6 fruit fly cellular contexts compared by ENCODE assay signal in genomic region chr3R:18742358-18743269, dm6.
TF ChIP-seq lines count a peak whose summit lies in the region.

No protein-coding gene starts in this region.

- no peak for TF ChIP-seq CTCF in whole organism, embryonic (GFP tag; optimal IDR thresholded peaks at IDR 0.05; lab: Kevin White, UChicago)

TF ChIP-seq in whole organism, 6 proteins besides CTCF, POLR2A, EP300 and RAD21:
- TF ChIP-seq Dll (optimal IDR thresholded peaks at IDR 0.05; lab: Kevin White, UChicago): peak; percentile 85
- TF ChIP-seq pan (optimal IDR thresholded peaks at IDR 0.05; lab: Kevin White, UChicago): no peak
TF ChIP-seq in whole organism: peak in this region for 1.

TF ChIP-seq in whole organism, adult, 20 proteins besides CTCF, POLR2A, EP300 and RAD21 (continues in another document):
- TF ChIP-seq CG11617 (GFP tag; optimal IDR thresholded peaks at IDR 0.05; lab: Kevin White, UChicago) (peak; percentile 22), cnc (optimal IDR thresholded peaks at IDR 0.05; lab: Kevin White, UChicago) (no peak), Hr96 (GFP tag; optimal IDR thresholded peaks at IDR 0.05; lab: Kevin White, UChicago) (no peak), toe (GFP tag; optimal IDR thresholded peaks at IDR 0.05; lab: Kevin White, UChicago) (no peak), bab1 (GFP tag; optimal IDR thresholded peaks at IDR 0.05; lab: Kevin White, UChicago) (no peak), CG7101 (tag; optimal IDR thresholded peaks at IDR 0.05; lab: Kevin White, UChicago) (peak; percentile 41), CG33017 (tag; optimal IDR thresholded peaks at IDR 0.05; lab: Kevin White, UChicago) (no peak), CG14711 (tag; optimal IDR thresholded peaks at IDR 0.05; lab: Kevin White, UChicago) (peak; percentile 61), pad (GFP tag; optimal IDR thresholded peaks at IDR 0.05; lab: Kevin White, UChicago) (peak; percentile 88), CG5204 (GFP tag; optimal IDR thresholded peaks at IDR 0.05; lab: Kevin White, UChicago) (no peak), Mnt (GFP tag; optimal IDR thresholded peaks at IDR 0.05; lab: Kevin White, UChicago) (peak; percentile 63), tj (GFP tag; optimal IDR thresholded peaks at IDR 0.05; lab: Kevin White, UChicago) (peak; percentile 97), CG1620 (GFP tag; optimal IDR thresholded peaks at IDR 0.05; lab: Kevin White, UChicago) (no peak), CG12768 (GFP tag; optimal IDR thresholded peaks at IDR 0.05; lab: Kevin White, UChicago) (peak; percentile 33), ovo (GFP tag; optimal IDR thresholded peaks at IDR 0.05; lab: Kevin White, UChicago) (peak; percentile 63), Clk (GFP tag; optimal IDR thresholded peaks at IDR 0.05; lab: Kevin White, UChicago) (no peak), Crg-1 (GFP tag; optimal IDR thresholded peaks at IDR 0.05; lab: Kevin White, UChicago) (no peak), cic (GFP tag; optimal IDR thresholded peaks at IDR 0.05; lab: Kevin White, UChicago) (no peak)

TF ChIP-seq in whole organism, embryonic, 481 proteins besides CTCF, POLR2A, EP300 and RAD21:
- peak; percentile 22 for TF ChIP-seq phol (tag; optimal IDR thresholded peaks at IDR 0.05; lab: Kevin White, UChicago)
- TF ChIP-seq CG11456 (GFP tag; IDR thresholded peaks at IDR 0.05; lab: Robert Waterston, UW): no peak
- no peak for TF ChIP-seq sug (tag; optimal IDR thresholded peaks at IDR 0.05; lab: Kevin White, UChicago)
- TF ChIP-seq lbe (GFP tag; optimal IDR thresholded peaks at IDR 0.05; lab: Kevin White, UChicago): peak; percentile 36
- TF ChIP-seq crol (GFP tag; IDR thresholded peaks at IDR 0.05; lab: Robert Waterston, UW): peak; percentile 67
- peak; percentile 86 to 89 for TF ChIP-seq Trl (optimal IDR thresholded peaks at IDR 0.05; lab: Kevin White, UChicago)
- TF ChIP-seq Trl (GFP tag; optimal IDR thresholded peaks at IDR 0.05; lab: Kevin White, UChicago): no peak
- TF ChIP-seq ab (GFP tag; optimal IDR thresholded peaks at IDR 0.05; lab: Kevin White, UChicago): no peak
- TF ChIP-seq seq (GFP tag; IDR thresholded peaks at IDR 0.05; lab: Robert Waterston, UW): 0 out of 2 replicates have a peak, but pooled peaks have one; percentile 12
- no peak for TF ChIP-seq Gsc (GFP tag; IDR thresholded peaks at IDR 0.05; lab: Robert Waterston, UW)
- TF ChIP-seq CG31365 (tag; optimal IDR thresholded peaks at IDR 0.05; lab: Kevin White, UChicago): no peak
- TF ChIP-seq sens (GFP tag; lab: Kevin White, UChicago): peak; percentile 69
- peak; percentile 59 for TF ChIP-seq Med (GFP tag; lab: Kevin White, UChicago)
- TF ChIP-seq CG10565 (GFP tag; optimal IDR thresholded peaks at IDR 0.05; lab: Kevin White, UChicago): no peak
- no peak for TF ChIP-seq amos (GFP tag; IDR thresholded peaks at IDR 0.05; lab: Robert Waterston, UW; ENCODE audit: partially characterized antibody)
- 0 out of 4 replicates have a peak, but pooled peaks have one; percentile 1 for TF ChIP-seq chinmo (GFP tag; IDR thresholded peaks at IDR 0.05; lab: Robert Waterston, UW; ENCODE audit: partially characterized antibody)
- no peak for TF ChIP-seq CG14710 (tag; optimal IDR thresholded peaks at IDR 0.05; lab: Kevin White, UChicago)
- no peak for TF ChIP-seq Dip3 (GFP tag; optimal IDR thresholded peaks at IDR 0.05; lab: Kevin White, UChicago)
TF ChIP-seq in whole organism, embryonic: peak in this region for 8.

TF ChIP-seq in whole organism, prepupa, 60 proteins besides CTCF, POLR2A, EP300 and RAD21 (continues in another document):
- TF ChIP-seq fd85E (GFP tag; optimal IDR thresholded peaks at IDR 0.05; lab: Kevin White, UChicago): no peak
- TF ChIP-seq CG6792 (GFP tag; optimal IDR thresholded peaks at IDR 0.05; lab: Kevin White, UChicago): no peak
- TF ChIP-seq CG34406 (GFP tag; optimal IDR thresholded peaks at IDR 0.05; lab: Kevin White, UChicago): peak; percentile 21
- TF ChIP-seq CG8319 (GFP tag; optimal IDR thresholded peaks at IDR 0.05; lab: Kevin White, UChicago): no peak
- TF ChIP-seq topi (GFP tag; optimal IDR thresholded peaks at IDR 0.05; lab: Kevin White, UChicago): peak; percentile 79
- peak; percentile 51 for TF ChIP-seq achi (GFP tag; optimal IDR thresholded peaks at IDR 0.05; lab: Kevin White, UChicago)
- no peak for TF ChIP-seq fkh (GFP tag; optimal IDR thresholded peaks at IDR 0.05; lab: Kevin White, UChicago)
- no peak for TF ChIP-seq CG1621 (tag; optimal IDR thresholded peaks at IDR 0.05; lab: Kevin White, UChicago)
- TF ChIP-seq Met (GFP tag; optimal IDR thresholded peaks at IDR 0.05; lab: Kevin White, UChicago): peak; percentile 69
- peak; percentile 30 for TF ChIP-seq Eip93F (GFP tag; optimal IDR thresholded peaks at IDR 0.05; lab: Kevin White, UChicago)
- TF ChIP-seq dac (GFP tag; optimal IDR thresholded peaks at IDR 0.05; lab: Kevin White, UChicago): no peak
- peak; percentile 39 for TF ChIP-seq CG4318 (GFP tag; optimal IDR thresholded peaks at IDR 0.05; lab: Kevin White, UChicago)
- no peak for TF ChIP-seq salr (GFP tag; optimal IDR thresholded peaks at IDR 0.05; lab: Kevin White, UChicago)
- peak; percentile 30 for TF ChIP-seq CG10669 (GFP tag; optimal IDR thresholded peaks at IDR 0.05; lab: Kevin White, UChicago)
- no peak for TF ChIP-seq CG8119 (GFP tag; IDR thresholded peaks at IDR 0.05; lab: Robert Waterston, UW)
- peak; percentile 62 for TF ChIP-seq pdm3 (GFP tag; optimal IDR thresholded peaks at IDR 0.05; lab: Kevin White, UChicago)
- peak; percentile 18 for TF ChIP-seq CG6276 (GFP tag; optimal IDR thresholded peaks at IDR 0.05; lab: Kevin White, UChicago)
- peak; percentile 75 for TF ChIP-seq Sox14 (GFP tag; optimal IDR thresholded peaks at IDR 0.05; lab: Kevin White, UChicago)
- peak; percentile 72 for TF ChIP-seq CG32006 (GFP tag; optimal IDR thresholded peaks at IDR 0.05; lab: Kevin White, UChicago)

TF ChIP-seq in whole organism, pupa, 21 proteins besides CTCF, POLR2A, EP300 and RAD21:
- TF ChIP-seq Pif1A (GFP tag; optimal IDR thresholded peaks at IDR 0.05; lab: Kevin White, UChicago) (peak; percentile 46), Ets98B (GFP tag; IDR thresholded peaks at IDR 0.05; lab: Robert Waterston, UW) (peak; percentile 44), D1 (tag; optimal IDR thresholded peaks at IDR 0.05; lab: Kevin White, UChicago) (peak; percentile 37), Snoo (tag; optimal IDR thresholded peaks at IDR 0.05; lab: Kevin White, UChicago) (no peak), CG34367 (tag; optimal IDR thresholded peaks at IDR 0.05; lab: Kevin White, UChicago) (no peak), CG14655 (GFP tag; optimal IDR thresholded peaks at IDR 0.05; lab: Kevin White, UChicago) (peak; percentile 71), Pif1B (GFP tag; optimal IDR thresholded peaks at IDR 0.05; lab: Kevin White, UChicago) (peak; percentile 57), CG13204 (GFP tag; optimal IDR thresholded peaks at IDR 0.05; lab: Kevin White, UChicago) (peak; percentile 62), CG4496 (GFP tag; IDR thresholded peaks at IDR 0.05; lab: Robert Waterston, UW) (peak; percentile 62; the same call in 2 of the 3 replicates), CG10348 (GFP tag; IDR thresholded peaks at IDR 0.05; lab: Robert Waterston, UW) (no peak), CG8301 (tag; optimal IDR thresholded peaks at IDR 0.05; lab: Kevin White, UChicago) (peak; percentile 56), EcR (GFP tag; optimal IDR thresholded peaks at IDR 0.05; lab: Kevin White, UChicago) (no peak), CG12605 (GFP tag; IDR thresholded peaks at IDR 0.05; lab: Robert Waterston, UW) (no peak), fd96Ca (GFP tag; IDR thresholded peaks at IDR 0.05; lab: Robert Waterston, UW) (no peak), CG9948 (tag; optimal IDR thresholded peaks at IDR 0.05; lab: Kevin White, UChicago) (no peak), CG15710 (tag; optimal IDR thresholded peaks at IDR 0.05; lab: Kevin White, UChicago) (no peak), CG17806 (tag; optimal IDR thresholded peaks at IDR 0.05; lab: Kevin White, UChicago) (peak; percentile 30), CG8159 (tag; optimal IDR thresholded peaks at IDR 0.05; lab: Kevin White, UChicago) (no peak), rn (GFP tag; IDR thresholded peaks at IDR 0.05; lab: Robert Waterston, UW) (peak; percentile 34; the same call in 1 of the 2 replicates), CG32121 (GFP tag; IDR thresholded peaks at IDR 0.05; lab: Robert Waterston, UW) (peak; percentile 19; the same call in 1 of the 2 replicates), gl (tag; optimal IDR thresholded peaks at IDR 0.05; lab: Kevin White, UChicago) (no peak)

TF ChIP-seq in whole organism, wandering third instar larva, 38 proteins besides CTCF, POLR2A, EP300 and RAD21 (continues in another document):
- peak; percentile 11 for TF ChIP-seq brk (GFP tag; optimal IDR thresholded peaks at IDR 0.05; lab: Kevin White, UChicago)
- TF ChIP-seq ey (GFP tag; optimal IDR thresholded peaks at IDR 0.05; lab: Kevin White, UChicago): peak; percentile 70
- peak; percentile 70 for TF ChIP-seq HLH106 (tag; optimal IDR thresholded peaks at IDR 0.05; lab: Kevin White, UChicago)
- TF ChIP-seq br (GFP tag; optimal IDR thresholded peaks at IDR 0.05; lab: Kevin White, UChicago): peak; percentile 81
- no peak for TF ChIP-seq psq (GFP tag; optimal IDR thresholded peaks at IDR 0.05; lab: Kevin White, UChicago)
- TF ChIP-seq lola (GFP tag; optimal IDR thresholded peaks at IDR 0.05; lab: Kevin White, UChicago): no peak
- TF ChIP-seq dl (GFP tag; optimal IDR thresholded peaks at IDR 0.05; lab: Kevin White, UChicago; ENCODE audit: insufficient read depth in 1 of 2, partially characterized antibody in 2 of 2): peak; percentile 73
- peak; percentile 67 for TF ChIP-seq h (GFP tag; optimal IDR thresholded peaks at IDR 0.05; lab: Kevin White, UChicago)
- no peak for TF ChIP-seq GATAd (GFP tag; optimal IDR thresholded peaks at IDR 0.05; lab: Kevin White, UChicago)
- TF ChIP-seq rgr (GFP tag; optimal IDR thresholded peaks at IDR 0.05; lab: Kevin White, UChicago): peak; percentile 82
- TF ChIP-seq Rel (GFP tag; optimal IDR thresholded peaks at IDR 0.05; lab: Kevin White, UChicago): no peak
- peak; percentile 99 for TF ChIP-seq Rel (tag; optimal IDR thresholded peaks at IDR 0.05; lab: Kevin White, UChicago)
- TF ChIP-seq sage (GFP tag; optimal IDR thresholded peaks at IDR 0.05; lab: Kevin White, UChicago): peak; percentile 62
- TF ChIP-seq tai (GFP tag; optimal IDR thresholded peaks at IDR 0.05; lab: Kevin White, UChicago): no peak
- no peak for TF ChIP-seq Mio (GFP tag; optimal IDR thresholded peaks at IDR 0.05; lab: Kevin White, UChicago)
- TF ChIP-seq Hr83 (GFP tag; optimal IDR thresholded peaks at IDR 0.05; lab: Kevin White, UChicago; ENCODE audit: poor library complexity, severe bottlenecking): no peak
- peak; percentile 73 for TF ChIP-seq fru (GFP tag; optimal IDR thresholded peaks at IDR 0.05; lab: Kevin White, UChicago)
- TF ChIP-seq foxo (GFP tag; optimal IDR thresholded peaks at IDR 0.05; lab: Kevin White, UChicago): peak; percentile 26 to 71
- no peak for TF ChIP-seq pan (optimal IDR thresholded peaks at IDR 0.05; lab: Kevin White, UChicago)
- no peak for TF ChIP-seq Dfd (GFP tag; optimal IDR thresholded peaks at IDR 0.05; lab: Kevin White, UChicago)
- TF ChIP-seq OdsH (GFP tag; optimal IDR thresholded peaks at IDR 0.05; lab: Kevin White, UChicago): peak; percentile 62
- TF ChIP-seq woc (GFP tag; optimal IDR thresholded peaks at IDR 0.05; lab: Kevin White, UChicago): peak; percentile 47
- TF ChIP-seq dsf (GFP tag; optimal IDR thresholded peaks at IDR 0.05; lab: Kevin White, UChicago; ENCODE audit: borderline replicate concordance): peak; percentile 14
